Worm (Caenorhabditis elegans): ENCODE measurements around the gene F09E10.7.
A peak's percentile ranks its signal among the peaks of the same experiment; 100 is the strongest.

Gene F09E10.7

DNA sequence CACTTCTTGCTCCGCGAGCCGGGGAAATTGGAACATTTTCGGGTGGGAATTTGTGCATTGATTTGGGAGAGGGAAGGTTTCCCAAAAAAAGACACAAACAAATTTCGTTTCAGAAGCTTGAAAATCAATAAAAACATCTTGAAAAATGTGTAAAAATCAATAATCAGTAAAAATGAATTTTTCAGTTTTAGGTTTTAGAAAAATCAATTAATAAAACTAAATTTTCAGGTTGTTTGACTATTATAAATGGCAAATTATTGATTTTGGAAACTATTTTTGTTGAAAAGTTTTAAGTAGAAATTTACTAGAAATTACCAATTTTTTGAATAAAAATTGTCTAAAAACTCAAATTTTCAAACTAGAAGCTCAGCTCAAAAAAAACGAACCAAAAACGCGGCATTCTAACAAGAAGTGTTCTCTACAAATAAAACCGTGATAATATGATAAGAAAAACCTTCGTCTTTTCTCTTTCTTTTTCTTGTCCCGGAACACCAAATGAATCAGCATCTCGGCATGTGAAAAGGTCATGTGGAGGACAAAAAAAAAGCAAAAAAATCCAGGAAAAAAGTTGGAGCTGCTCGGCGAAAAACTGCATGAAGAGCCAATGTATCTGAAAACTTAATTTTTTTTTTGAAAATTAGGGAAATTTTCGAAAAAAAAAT, 24.0 kb upstream of the F09E10.7 start:
- no peak for TF ChIP-seq pha-4 (tag; optimal IDR thresholded peaks at IDR 0.05)
- TF ChIP-seq sptf-1 (tag; optimal IDR thresholded peaks at IDR 0.05), result no peak
- TF ChIP-seq nhr-2 (tag; optimal IDR thresholded peaks at IDR 0.05), result no peak
- TF ChIP-seq tbx-8 (GFP tag; optimal IDR thresholded peaks at IDR 0.05), result no peak
- no peak for TF ChIP-seq snpc-4 (tag; optimal IDR thresholded peaks at IDR 0.05)
- no peak for TF ChIP-seq lin-13 (tag; optimal IDR thresholded peaks at IDR 0.05)
- no peak for TF ChIP-seq nhr-28 (tag; optimal IDR thresholded peaks at IDR 0.05)
- TF ChIP-seq unc-62 (GFP tag; optimal IDR thresholded peaks at IDR 0.05), result no peak
- no peak for TF ChIP-seq cnd-1 (tag; optimal IDR thresholded peaks at IDR 0.05)
- no peak for TF ChIP-seq unc-120 (tag; optimal IDR thresholded peaks at IDR 0.05; ENCODE audit: poor library complexity, severe bottlenecking)
- TF ChIP-seq ceh-39 (tag; optimal IDR thresholded peaks at IDR 0.05), result no peak
- TF ChIP-seq ceh-43 (GFP tag; optimal IDR thresholded peaks at IDR 0.05), result no peak
- no peak for TF ChIP-seq mab-5 (tag; optimal IDR thresholded peaks at IDR 0.05)
- TF ChIP-seq mep-1 (tag; optimal IDR thresholded peaks at IDR 0.05), result no peak
- TF ChIP-seq mls-2 (tag; optimal IDR thresholded peaks at IDR 0.05), result no peak
- TF ChIP-seq hlh-1 (tag; optimal IDR thresholded peaks at IDR 0.05), result no peak
- TF ChIP-seq ces-1 (GFP tag; optimal IDR thresholded peaks at IDR 0.05), result no peak
- no peak for TF ChIP-seq lsy-2 (tag; optimal IDR thresholded peaks at IDR 0.05)
- TF ChIP-seq lin-32 (GFP tag; optimal IDR thresholded peaks at IDR 0.05), result no peak

DNA sequence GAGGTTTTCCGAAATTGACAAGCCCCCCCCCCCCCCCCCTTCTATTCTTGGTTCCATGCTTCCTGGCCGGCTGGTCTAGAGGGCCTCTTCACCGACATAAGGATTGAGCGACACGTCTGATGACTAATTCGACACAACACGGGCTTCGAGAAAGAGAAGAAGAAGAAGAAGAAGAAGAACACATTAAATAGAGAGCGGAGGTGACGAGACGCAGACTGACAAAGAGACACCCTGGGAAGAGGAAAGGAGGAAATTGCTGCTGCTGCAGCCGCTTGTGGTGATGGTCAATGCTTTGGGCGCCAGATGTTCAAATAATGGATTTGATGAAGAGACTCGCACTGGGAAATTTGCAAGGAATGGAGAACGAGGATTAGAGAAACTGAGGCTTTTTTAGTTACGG, 22.9 kb upstream of the F09E10.7 start:
- no peak for TF ChIP-seq elt-3 (tag; optimal IDR thresholded peaks at IDR 0.05)
- peak; percentile 45 for TF ChIP-seq mep-1 (tag; optimal IDR thresholded peaks at IDR 0.05)
- TF ChIP-seq hlh-1 (tag; optimal IDR thresholded peaks at IDR 0.05), result peak; percentile 45
- peak; percentile 78 for TF ChIP-seq unc-120 (tag; optimal IDR thresholded peaks at IDR 0.05; ENCODE audit: poor library complexity, severe bottlenecking)
- TF ChIP-seq unc-62 (GFP tag; optimal IDR thresholded peaks at IDR 0.05), result peak; percentile 74
- TF ChIP-seq snpc-4 (tag; optimal IDR thresholded peaks at IDR 0.05), result no peak
- no peak for TF ChIP-seq lsy-2 (tag; optimal IDR thresholded peaks at IDR 0.05)
- peak; percentile 61 for TF ChIP-seq cnd-1 (tag; optimal IDR thresholded peaks at IDR 0.05)
- TF ChIP-seq ces-1 (GFP tag; optimal IDR thresholded peaks at IDR 0.05), result peak; percentile 77
- peak; percentile 13 for TF ChIP-seq M03D4.4 (tag; optimal IDR thresholded peaks at IDR 0.05)
- no peak for TF ChIP-seq ceh-83 (GFP tag; optimal IDR thresholded peaks at IDR 0.05)
- TF ChIP-seq elt-1 (tag; optimal IDR thresholded peaks at IDR 0.05; ENCODE audit: borderline replicate concordance, insufficient read depth), result no peak
- no peak for TF ChIP-seq ztf-11 (tag; optimal IDR thresholded peaks at IDR 0.05)
- TF ChIP-seq zip-8 (tag; optimal IDR thresholded peaks at IDR 0.05), result no peak
- no peak for TF ChIP-seq nhr-237 (tag; optimal IDR thresholded peaks at IDR 0.05)
- TF ChIP-seq ham-2 (GFP tag; optimal IDR thresholded peaks at IDR 0.05), result peak; percentile 77
- TF ChIP-seq mls-2 (tag; optimal IDR thresholded peaks at IDR 0.05), result peak; percentile 56
- peak; percentile 77 for TF ChIP-seq lin-32 (GFP tag; optimal IDR thresholded peaks at IDR 0.05)

DNA sequence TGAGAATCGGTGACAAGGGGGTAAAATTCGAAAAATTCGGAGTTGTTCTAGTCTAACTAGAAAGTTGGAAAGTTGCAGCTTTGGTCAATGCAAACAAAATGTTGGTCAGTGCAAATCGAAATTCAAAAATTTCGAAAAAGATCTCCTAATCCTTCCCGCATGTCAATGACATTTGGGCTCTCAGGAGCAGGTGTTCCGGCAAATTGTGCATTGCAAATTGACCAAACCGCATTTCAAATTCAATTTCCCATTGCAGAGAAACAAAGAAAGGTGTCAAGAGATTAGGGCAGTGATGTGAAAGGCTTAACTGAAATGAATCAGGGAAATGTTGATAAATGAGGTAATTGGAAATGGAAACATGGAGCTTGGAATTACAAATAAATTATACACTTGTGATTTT, 21.6 kb upstream of the F09E10.7 start:
- TF ChIP-seq ces-1 (GFP tag; optimal IDR thresholded peaks at IDR 0.05) (peak; percentile 74), nhr-28 (tag; optimal IDR thresholded peaks at IDR 0.05) (no peak), sem-2 (GFP tag; optimal IDR thresholded peaks at IDR 0.05) (no peak), flh-1 (GFP tag; optimal IDR thresholded peaks at IDR 0.05) (no peak), hlh-1 (tag; optimal IDR thresholded peaks at IDR 0.05) (peak; percentile 47)

DNA sequence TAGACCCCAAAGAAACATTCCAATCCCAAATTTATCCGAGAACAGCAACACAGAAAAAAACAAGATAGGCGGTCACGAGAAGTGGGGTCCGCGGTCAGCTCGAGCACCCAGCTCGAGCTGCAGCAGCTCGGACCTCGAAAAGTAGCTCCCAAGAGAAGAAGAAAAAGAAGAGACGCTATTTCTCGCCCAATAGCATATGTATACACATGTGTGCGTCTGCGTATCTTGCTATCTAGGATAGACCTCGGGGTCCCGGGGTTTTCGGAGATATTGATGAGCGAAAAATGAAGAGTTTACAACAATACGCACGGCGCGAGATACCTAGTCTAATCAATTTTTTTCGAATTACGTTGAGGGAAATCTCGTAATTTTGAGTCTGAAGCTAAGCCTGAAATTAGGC, 20.4 kb upstream of the F09E10.7 start:
- TF ChIP-seq sptf-1 (tag; optimal IDR thresholded peaks at IDR 0.05) (peak; percentile 2), unc-62 (GFP tag; optimal IDR thresholded peaks at IDR 0.05) (peak; percentile 1), sem-2 (GFP tag; optimal IDR thresholded peaks at IDR 0.05) (no peak), flh-1 (GFP tag; optimal IDR thresholded peaks at IDR 0.05) (no peak), ceh-43 (GFP tag; optimal IDR thresholded peaks at IDR 0.05) (no peak), snpc-4 (tag; optimal IDR thresholded peaks at IDR 0.05) (no peak), ceh-39 (tag; optimal IDR thresholded peaks at IDR 0.05) (no peak), cnd-1 (tag; optimal IDR thresholded peaks at IDR 0.05) (no peak), lin-32 (GFP tag; optimal IDR thresholded peaks at IDR 0.05) (no peak), lin-13 (tag; optimal IDR thresholded peaks at IDR 0.05) (no peak), elt-3 (tag; optimal IDR thresholded peaks at IDR 0.05) (no peak), unc-120 (tag; optimal IDR thresholded peaks at IDR 0.05; ENCODE audit: poor library complexity, severe bottlenecking) (peak; percentile 68), ham-2 (GFP tag; optimal IDR thresholded peaks at IDR 0.05) (no peak), blmp-1 (tag; optimal IDR thresholded peaks at IDR 0.05) (no peak), lsy-2 (tag; optimal IDR thresholded peaks at IDR 0.05) (no peak), ceh-83 (GFP tag; optimal IDR thresholded peaks at IDR 0.05) (no peak), ces-1 (GFP tag; optimal IDR thresholded peaks at IDR 0.05) (peak; percentile 5), pha-4 (tag; optimal IDR thresholded peaks at IDR 0.05) (no peak), ztf-11 (tag; optimal IDR thresholded peaks at IDR 0.05) (no peak), mab-5 (tag; optimal IDR thresholded peaks at IDR 0.05) (no peak), nhr-12 (tag; optimal IDR thresholded peaks at IDR 0.05) (no peak), nhr-28 (tag; optimal IDR thresholded peaks at IDR 0.05) (no peak), nhr-2 (tag; optimal IDR thresholded peaks at IDR 0.05) (no peak), bed-3 (GFP tag; optimal IDR thresholded peaks at IDR 0.05) (no peak), nhr-237 (tag; optimal IDR thresholded peaks at IDR 0.05) (no peak), mls-2 (tag; optimal IDR thresholded peaks at IDR 0.05) (no peak), elt-1 (tag; optimal IDR thresholded peaks at IDR 0.05; ENCODE audit: borderline replicate concordance, insufficient read depth) (no peak), drap-1 (GFP tag; optimal IDR thresholded peaks at IDR 0.05) (no peak), mep-1 (tag; optimal IDR thresholded peaks at IDR 0.05) (no peak), hlh-1 (tag; optimal IDR thresholded peaks at IDR 0.05) (peak; percentile 71), nhr-76 (tag; optimal IDR thresholded peaks at IDR 0.05) (no peak), zip-8 (tag; optimal IDR thresholded peaks at IDR 0.05) (no peak), M03D4.4 (tag; optimal IDR thresholded peaks at IDR 0.05) (no peak), unc-39 (tag; optimal IDR thresholded peaks at IDR 0.05) (no peak)
